Worm (Caenorhabditis elegans): ENCODE measurements around the gene sulp-8.

sulp-8 gene

DNA sequence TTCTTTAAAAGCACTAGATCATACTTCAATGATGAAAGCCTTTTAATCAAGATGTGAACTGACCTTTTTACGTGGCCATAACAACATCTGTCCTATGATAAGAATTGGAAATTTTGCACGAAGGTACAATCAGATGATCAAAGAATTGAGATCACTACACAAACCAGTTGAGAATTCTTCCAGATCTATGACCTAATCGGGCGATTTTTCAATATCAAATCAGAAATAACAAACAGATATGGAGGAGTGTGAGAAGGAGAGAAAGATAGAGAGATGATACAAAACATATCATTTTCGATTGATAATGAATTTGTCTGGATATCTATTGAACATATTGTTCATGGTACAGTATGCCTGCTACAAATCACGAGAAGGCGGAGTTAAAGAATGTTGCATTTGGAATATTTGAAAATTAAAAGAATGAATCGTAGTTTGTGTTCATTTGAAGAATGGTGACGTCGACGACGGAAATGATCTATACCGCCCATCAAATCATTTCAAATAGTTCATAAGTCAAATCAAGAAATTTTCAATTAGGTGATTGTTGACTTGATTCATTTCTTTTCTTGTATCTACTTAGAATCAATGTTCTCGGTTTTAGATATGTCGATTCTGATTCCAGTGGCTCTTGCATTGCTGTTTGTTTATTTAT, 19.2 kb downstream of the sulp-8 start, which contains the start of gene cyp-29A4:
cyp-29A4 (plus strand) TSS at position 602 of the 652 bp plus-strand sequence.
- TF ChIP-seq dao-5 (tag; optimal IDR thresholded peaks at IDR 0.05) (no peak), W03F9.2 (tag; optimal IDR thresholded peaks at IDR 0.05) (no peak), him-1 (tag; optimal IDR thresholded peaks at IDR 0.05) (no peak)

DNA sequence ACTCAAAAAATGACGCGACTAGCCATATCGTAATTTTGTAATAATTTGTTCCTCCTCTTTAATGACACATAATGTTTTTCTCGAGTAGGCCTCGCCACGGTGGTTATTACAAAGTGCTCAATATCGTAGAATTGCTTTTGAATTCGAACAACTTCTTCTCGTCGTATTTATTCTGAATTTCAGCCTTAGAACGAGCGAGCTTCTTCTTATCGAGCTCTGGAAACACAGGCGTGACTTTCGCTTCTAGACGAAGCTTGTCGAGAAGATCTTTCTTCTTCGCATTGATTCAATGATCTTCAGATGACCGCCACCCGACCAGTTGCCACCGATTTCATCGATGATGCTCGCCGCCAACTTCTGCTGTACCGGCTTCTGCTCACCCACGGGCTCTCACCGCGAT, 22.2 kb downstream of the sulp-8 start, which contains the start of gene T06E4.21:
T06E4.21 (plus strand) TSS at position 301 of the 400 bp plus-strand sequence.
- TF ChIP-seq W03F9.2 (tag; optimal IDR thresholded peaks at IDR 0.05) (no peak), him-1 (tag; optimal IDR thresholded peaks at IDR 0.05) (no peak), dao-5 (tag; optimal IDR thresholded peaks at IDR 0.05) (no peak)

DNA sequence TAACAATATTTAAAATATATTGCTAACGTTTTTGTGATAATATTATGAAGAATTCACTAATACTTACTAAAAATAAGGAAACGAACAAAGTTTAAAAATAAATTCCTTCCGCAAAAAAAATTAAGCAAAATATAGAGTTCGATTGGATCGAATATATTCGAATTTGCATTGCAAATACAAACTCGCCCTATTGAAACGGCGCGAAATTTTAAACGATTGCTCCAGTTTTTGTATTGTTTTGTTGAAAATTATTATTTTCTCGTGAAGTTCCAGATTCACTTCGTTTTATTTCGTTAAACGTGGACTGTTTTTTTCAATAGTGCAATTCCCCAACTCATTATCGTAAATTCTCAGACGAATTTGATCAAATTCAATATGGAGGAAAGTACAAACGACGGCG, 28.0 kb downstream of the sulp-8 start, which contains the start of the genes atl-1 and hcp-2:
atl-1 (minus strand) TSS at position 89 of the 400 bp plus-strand sequence.
hcp-2 (plus strand) TSS at position 353 of the 400 bp plus-strand sequence.
- TF ChIP-seq W03F9.2 (tag; optimal IDR thresholded peaks at IDR 0.05): no peak
- TF ChIP-seq dao-5 (tag; optimal IDR thresholded peaks at IDR 0.05): no peak
- no peak for TF ChIP-seq him-1 (tag; optimal IDR thresholded peaks at IDR 0.05)

DNA sequence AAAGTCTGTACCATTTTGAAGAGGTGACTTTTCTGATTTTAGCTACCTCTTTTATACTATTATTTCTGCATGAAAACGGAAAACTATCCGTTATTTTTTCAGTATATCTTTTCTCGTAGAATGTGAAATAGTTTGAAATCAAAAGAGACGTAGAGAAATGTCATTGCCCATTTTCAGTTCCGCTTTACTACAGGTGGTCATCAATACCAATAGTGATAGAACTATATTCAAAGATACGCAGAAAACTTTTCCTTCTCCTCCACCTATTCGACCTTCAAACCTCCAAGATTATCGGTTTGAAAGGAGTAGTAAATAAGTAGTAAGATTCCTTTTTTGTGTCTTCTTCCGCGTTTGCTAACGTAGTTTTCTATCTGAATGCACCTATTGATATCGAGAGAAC, 40.2 kb downstream of the sulp-8 start, which contains the start of gene col-147:
col-147 (minus strand) TSS at position 26 of the 400 bp plus-strand sequence.
- no peak for TF ChIP-seq him-1 (tag; optimal IDR thresholded peaks at IDR 0.05)
- TF ChIP-seq dao-5 (tag; optimal IDR thresholded peaks at IDR 0.05): no peak
- TF ChIP-seq W03F9.2 (tag; optimal IDR thresholded peaks at IDR 0.05): no peak

DNA sequence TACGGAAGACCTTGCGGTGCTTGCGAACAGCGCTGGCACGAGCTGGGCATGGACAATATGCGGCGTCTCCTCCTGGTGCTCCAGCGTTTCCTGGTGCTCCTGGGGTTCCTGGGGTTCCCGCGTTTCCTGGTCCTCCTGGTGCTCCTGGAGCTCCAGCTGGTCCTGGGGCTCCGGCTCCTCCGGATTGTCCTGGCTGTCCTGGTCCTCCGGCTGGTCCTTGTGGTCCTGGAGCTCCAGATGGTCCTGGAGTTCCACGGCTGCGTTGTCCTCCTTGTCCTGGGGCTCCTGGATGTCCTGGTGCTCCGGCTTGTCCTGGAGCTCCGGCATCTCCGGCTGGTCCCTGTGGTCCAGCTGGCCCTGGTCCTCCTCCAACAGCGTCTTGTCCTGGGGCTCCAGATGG, 41.1 kb downstream of the sulp-8 start:
- TF ChIP-seq him-1 (tag; optimal IDR thresholded peaks at IDR 0.05): no peak
- no peak for TF ChIP-seq W03F9.2 (tag; optimal IDR thresholded peaks at IDR 0.05)

DNA sequence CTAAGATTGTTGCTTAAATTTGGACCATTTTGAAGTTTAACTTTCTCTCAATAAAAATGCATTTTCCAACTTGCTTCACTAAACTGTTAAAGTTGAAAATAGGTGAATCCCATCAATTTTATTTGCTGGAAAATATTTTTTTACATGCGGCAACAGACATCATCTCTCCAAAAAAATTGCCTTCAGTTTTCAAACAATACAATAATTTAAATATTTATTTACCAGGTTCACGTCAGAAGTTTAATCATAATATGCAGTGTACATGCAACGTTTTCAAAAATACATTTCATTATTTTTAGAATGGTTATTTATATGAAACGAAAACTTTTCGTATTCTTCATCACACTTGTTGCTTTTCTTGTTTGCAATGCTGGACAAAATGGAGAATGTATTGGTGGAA, 42.5 kb downstream of the sulp-8 start, which contains the start of gene T06E4.5:
T06E4.5 (plus strand) TSS at position 301 of the 400 bp plus-strand sequence.
- TF ChIP-seq dao-5 (tag; optimal IDR thresholded peaks at IDR 0.05): no peak
- TF ChIP-seq him-1 (tag; optimal IDR thresholded peaks at IDR 0.05): no peak
- no peak for TF ChIP-seq W03F9.2 (tag; optimal IDR thresholded peaks at IDR 0.05)

DNA sequence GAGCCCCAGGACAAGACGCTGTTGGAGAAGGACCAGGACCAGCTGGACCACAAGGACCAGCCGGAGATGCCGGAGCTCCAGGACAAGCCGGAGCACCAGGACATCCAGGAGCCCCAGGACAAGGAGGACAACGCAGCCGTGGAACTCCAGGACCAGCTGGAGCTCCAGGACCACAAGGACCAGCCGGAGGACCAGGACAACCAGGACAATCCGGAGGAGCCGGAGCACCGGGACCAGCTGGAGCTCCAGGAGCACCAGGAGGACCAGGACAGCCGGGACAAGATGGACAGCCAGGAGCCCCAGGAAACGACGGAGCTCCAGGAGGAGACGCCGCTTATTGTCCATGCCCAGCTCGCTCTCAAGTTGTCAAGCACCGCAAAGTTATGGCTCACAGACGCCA, 42.9 kb downstream of the sulp-8 start:
- TF ChIP-seq him-1 (tag; optimal IDR thresholded peaks at IDR 0.05) (no peak), W03F9.2 (tag; optimal IDR thresholded peaks at IDR 0.05) (no peak), dao-5 (tag; optimal IDR thresholded peaks at IDR 0.05) (no peak)

DNA sequence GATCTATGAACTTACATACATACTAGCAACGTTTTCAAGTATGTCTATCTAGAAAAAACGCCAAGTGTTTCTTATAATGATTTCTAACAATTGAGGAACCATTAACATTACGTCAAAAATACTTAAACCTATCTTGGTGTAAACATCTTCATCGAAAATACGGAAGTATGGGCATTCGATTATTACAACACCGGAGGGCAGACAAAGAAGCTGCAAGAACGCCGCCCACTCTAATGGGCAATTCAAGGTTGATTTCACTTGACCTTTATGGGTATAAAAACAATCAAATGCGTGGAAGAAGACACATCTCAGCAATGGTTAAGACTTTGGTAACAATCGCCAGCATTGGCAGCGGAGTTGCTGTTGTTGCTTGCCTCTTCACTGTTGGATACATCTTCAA, 43.8 kb downstream of the sulp-8 start, which contains the start of gene col-146:
col-146 (plus strand) TSS at position 301 of the 400 bp plus-strand sequence.
- TF ChIP-seq him-1 (tag; optimal IDR thresholded peaks at IDR 0.05) (no peak), W03F9.2 (tag; optimal IDR thresholded peaks at IDR 0.05) (no peak), dao-5 (tag; optimal IDR thresholded peaks at IDR 0.05) (no peak)

DNA sequence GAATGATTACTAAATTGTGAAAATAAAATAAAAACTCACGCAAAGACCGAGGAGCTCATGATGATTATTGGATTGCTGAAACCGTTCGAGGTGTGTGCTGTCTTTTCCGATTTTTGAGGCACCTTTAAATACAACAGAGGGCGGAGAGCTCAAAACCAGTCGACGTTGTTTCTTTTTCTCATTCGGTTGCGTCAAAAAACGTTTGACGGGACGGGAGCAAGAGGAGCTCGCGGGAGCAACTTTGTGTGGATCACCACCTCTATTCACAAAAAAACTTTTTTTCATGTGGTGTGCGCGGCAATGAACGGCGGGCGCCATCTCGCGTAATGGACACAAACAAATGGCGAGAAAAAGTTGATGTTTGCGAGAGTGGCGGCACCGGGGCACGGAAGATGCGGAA, 44.4 kb downstream of the sulp-8 start, which contains the start of gene idpc-3:
idpc-3 (minus strand) TSS at position 101 of the 400 bp plus-strand sequence.
- no peak for TF ChIP-seq him-1 (tag; optimal IDR thresholded peaks at IDR 0.05)
- no peak for TF ChIP-seq W03F9.2 (tag; optimal IDR thresholded peaks at IDR 0.05)
- TF ChIP-seq dao-5 (tag; optimal IDR thresholded peaks at IDR 0.05): no peak

DNA sequence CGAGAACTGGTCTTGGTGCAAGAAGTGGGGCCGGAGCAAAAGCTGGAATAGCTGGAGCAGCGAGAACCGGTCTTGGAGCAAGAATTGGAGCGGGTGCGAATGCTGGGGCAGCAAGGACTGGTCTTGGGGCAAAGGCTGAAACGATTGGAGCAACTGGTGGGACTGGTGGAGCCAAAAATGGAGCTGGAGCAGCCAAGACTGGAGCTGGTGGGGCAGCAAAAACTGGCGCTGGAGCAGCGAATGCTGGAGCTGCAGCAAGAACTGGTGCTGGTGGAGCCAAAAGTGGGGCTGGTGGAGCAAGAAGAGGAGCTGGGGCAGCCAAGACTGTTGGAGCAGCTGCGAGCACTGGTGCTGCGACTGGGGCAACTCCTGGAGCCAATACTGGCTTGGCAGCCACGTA, 44.9 kb downstream of the sulp-8 start:
- TF ChIP-seq him-1 (tag; optimal IDR thresholded peaks at IDR 0.05): no peak
- TF ChIP-seq dao-5 (tag; optimal IDR thresholded peaks at IDR 0.05): no peak

DNA sequence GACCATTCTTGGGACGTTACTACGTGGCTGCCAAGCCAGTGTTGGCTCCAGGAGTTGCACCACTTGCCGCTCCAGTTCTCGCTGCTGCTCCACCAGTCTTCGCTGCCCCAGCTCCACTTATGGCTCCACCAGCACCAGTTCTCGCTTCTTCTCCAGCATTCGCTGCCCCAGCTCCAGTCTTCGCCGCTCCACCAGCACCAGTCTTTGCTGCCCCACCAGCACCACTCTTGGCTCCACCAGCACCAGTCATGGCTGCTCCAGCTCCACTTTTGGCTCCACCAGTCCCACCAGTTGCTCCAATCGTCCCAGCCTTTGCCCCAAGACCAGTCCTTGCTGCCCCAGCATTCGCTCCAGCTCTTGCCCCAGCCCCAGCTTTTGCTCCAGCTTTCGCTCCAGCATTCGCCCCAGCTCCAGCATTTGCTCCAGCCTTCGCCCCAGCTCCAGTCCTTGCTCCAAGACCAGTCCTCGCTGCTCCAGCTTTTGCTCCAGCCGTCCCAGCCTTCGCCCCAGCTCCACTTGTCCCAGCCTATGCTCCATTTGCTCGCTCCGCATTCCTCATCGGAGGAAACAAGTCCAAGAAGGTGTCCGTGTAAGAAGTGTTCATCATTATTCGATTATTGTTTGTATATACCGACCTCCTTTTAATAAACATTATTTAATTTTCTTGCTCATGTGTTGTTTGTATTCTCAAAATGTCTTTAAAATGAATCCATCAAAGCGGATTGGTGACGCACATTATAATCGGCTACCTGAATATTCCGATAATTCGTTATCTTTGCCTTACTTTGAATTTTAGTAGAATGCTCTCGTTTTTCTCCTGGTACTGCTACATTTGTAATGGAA, 47.6 kb downstream of the sulp-8 start, which contains the start of gene T06E4.7:
T06E4.7 (plus strand) TSS at position 793 of the 843 bp plus-strand sequence.
- TF ChIP-seq dao-5 (tag; optimal IDR thresholded peaks at IDR 0.05) (no peak), W03F9.2 (tag; optimal IDR thresholded peaks at IDR 0.05) (no peak), him-1 (tag; optimal IDR thresholded peaks at IDR 0.05) (no peak)

DNA sequence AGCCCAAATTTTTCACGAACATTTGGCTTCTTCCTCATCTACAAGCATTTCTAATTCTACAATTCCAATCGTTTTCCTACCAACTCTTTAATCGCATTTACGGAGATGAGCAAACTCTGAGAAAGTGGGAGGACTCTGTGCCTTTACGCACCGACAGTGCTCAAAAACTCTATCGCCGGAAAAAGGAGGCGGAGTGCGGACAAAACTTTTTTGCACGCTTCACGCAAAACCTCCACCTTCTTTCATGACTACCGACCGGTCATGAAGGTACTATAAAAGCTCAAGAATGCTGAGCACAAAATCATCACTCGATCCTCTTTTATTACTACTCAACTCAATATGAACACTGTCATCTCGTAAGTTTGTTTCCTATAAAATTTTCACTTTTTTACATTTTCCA, 48.3 kb downstream of the sulp-8 start, which contains the start of gene idpc-4:
idpc-4 (plus strand) TSS at position 301 of the 400 bp plus-strand sequence.
- TF ChIP-seq dao-5 (tag; optimal IDR thresholded peaks at IDR 0.05): no peak
- no peak for TF ChIP-seq W03F9.2 (tag; optimal IDR thresholded peaks at IDR 0.05)
- no peak for TF ChIP-seq him-1 (tag; optimal IDR thresholded peaks at IDR 0.05)

DNA sequence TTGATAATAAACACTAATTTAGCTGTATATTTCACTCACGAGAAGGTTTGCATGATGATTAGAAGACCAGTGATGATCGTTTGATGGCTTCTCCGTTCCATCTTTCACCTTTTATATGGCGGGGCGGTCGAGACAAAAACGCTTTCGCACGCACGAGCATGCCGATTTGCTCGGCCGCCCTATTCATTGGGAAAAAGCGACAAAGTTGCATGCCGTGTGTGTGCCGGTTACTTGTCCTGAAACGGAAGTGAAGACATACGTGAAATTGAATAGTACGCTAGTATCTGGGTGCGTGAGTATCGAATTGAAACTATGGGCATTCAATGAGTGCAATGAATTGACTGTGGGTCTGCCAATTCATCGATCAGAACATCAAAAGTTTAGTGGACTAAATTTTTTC, 50.6 kb downstream of the sulp-8 start, which contains the start of gene idpc-5:
idpc-5 (minus strand) TSS at position 101 of the 400 bp plus-strand sequence.
- no peak for TF ChIP-seq W03F9.2 (tag; optimal IDR thresholded peaks at IDR 0.05)
- TF ChIP-seq dao-5 (tag; optimal IDR thresholded peaks at IDR 0.05): no peak
- no peak for TF ChIP-seq him-1 (tag; optimal IDR thresholded peaks at IDR 0.05)

Data from whole organism, L4/young adult.